Fruit fly (Drosophila melanogaster): ENCODE results near the gene CG4267.

Gene CG4267

DNA sequence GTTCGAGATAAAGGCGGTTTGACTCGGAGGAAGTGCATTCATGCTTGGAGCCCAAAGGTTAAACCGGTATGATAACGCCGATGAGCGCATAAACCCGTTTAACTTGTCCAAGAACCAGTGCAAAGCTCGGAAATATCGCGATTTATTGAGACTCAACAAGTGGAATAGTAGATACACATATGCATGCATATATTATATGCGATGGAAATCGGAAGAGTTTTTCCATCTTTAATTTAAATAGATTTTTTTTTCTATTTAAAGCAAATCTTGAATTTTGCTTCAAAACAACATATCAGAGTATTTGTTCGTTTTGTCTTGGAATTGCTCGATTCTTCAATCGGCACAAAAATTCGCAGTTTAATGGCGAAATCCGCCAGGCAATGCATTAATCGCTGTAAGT, 19.8 kb upstream of the CG4267 start:
- TF ChIP-seq psq (optimal IDR thresholded peaks at IDR 0.05) (no peak), Dll (optimal IDR thresholded peaks at IDR 0.05) (no peak)

DNA sequence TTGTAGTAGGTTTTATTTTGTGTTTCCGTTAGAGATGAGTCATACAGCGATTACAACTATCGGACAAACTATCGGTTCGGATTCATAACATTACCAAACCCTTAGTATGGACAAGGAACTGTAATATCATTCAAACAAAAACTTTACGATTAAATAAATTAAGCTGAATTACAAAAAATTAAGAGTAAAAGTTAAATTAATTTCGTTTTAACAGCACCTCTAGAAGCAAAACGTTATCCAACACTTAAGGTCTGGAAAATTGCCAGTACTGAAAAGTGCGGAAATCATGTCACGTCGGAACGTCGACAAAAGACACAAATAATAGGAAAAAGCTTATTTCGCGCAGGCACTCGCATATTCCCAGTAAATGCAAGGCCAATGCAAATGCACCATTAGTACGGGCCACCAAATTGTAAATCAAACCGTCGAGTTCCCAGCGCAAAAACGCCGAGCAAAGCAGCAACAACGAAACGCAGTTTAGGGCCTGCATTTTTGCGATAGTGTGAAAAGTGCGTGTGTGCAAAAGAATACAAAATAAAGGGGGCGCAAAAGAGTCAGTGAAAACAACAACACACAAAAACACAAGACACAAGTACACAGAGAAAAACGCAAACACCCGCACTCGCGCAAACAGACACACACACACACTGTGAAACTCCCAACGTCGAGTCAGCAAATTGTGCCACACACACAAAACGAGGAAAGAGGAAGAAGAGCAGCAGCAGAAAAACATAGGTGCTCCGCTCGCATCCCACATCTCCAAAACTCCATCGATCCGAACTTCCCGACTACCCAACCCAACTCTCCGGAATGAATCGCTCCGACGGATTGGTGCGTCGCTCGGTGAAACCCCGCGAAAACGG, 15.7 kb upstream of the CG4267 start, which contains the start of the genes CG15387 and sau:
CG15387 (minus strand) TSS at position 36 of the 863 bp plus-strand sequence.
sau (plus strand) TSS at position 84 of the 863 bp plus-strand sequence.
- TF ChIP-seq usp (GFP tag; optimal IDR thresholded peaks at IDR 0.05) (no peak), EcR (GFP tag; optimal IDR thresholded peaks at IDR 0.05) (no peak), pan (optimal IDR thresholded peaks at IDR 0.05) (no peak), Dll (optimal IDR thresholded peaks at IDR 0.05) (no peak)

DNA sequence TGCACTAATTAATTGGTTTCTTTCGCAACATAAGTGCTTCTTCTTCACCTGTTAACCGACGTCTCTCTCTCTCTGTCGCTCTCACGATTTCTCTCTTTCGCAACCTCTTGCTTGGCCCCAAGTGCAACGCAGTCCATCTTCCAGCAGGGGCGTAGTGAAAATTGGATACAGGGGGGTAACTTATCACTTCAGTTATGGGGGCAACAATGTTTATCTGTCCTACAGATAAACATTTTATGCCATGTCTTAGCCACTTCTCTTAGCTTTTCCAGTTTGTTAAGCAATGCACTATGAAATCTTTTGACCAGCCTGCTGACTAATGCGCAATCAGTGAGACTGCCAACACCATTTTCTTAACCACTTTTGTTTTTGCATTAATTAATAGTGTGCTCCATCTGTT, 14.9 kb upstream of the CG4267 start:
- TF ChIP-seq Dll (optimal IDR thresholded peaks at IDR 0.05) (no peak), psq (optimal IDR thresholded peaks at IDR 0.05) (no peak), CG8478 (optimal IDR thresholded peaks at IDR 0.05) (no peak), pan (optimal IDR thresholded peaks at IDR 0.05) (no peak)

DNA sequence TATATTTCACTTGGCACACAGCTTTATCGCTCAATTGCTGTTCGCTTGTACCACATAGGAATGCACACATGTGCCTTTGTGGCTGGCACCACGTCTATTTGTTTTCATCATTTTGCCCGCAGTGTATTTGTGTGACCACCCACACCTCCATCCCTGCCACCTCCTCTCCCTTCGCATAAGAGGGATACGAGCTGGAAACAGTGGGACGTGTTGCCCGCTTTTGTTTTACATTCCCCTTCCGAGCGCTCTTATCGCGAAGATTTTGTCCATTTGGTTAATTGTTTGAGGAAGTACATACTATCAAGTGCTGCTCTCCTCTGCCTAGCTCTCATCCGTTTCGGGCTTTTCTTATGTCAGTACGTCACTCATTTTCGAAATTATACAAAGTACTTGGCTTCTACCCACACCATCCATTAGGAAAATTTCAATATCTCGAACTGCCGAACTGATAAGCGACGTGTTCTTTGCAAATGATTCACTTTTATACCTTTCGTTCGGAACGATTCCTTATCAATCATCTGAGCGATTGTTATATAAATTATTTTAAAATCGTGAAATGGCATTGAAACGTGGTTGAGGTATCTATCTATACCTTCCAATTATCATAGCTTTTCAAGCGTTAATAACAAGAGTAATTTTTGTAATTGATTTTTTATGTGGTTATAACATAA, 13.9 kb upstream of the CG4267 start:
- TF ChIP-seq pan (optimal IDR thresholded peaks at IDR 0.05) (no peak), CG8478 (optimal IDR thresholded peaks at IDR 0.05) (no peak), usp (GFP tag; optimal IDR thresholded peaks at IDR 0.05) (no peak), Dll (optimal IDR thresholded peaks at IDR 0.05) (no peak), psq (optimal IDR thresholded peaks at IDR 0.05) (no peak), EcR (GFP tag; optimal IDR thresholded peaks at IDR 0.05) (no peak)

DNA sequence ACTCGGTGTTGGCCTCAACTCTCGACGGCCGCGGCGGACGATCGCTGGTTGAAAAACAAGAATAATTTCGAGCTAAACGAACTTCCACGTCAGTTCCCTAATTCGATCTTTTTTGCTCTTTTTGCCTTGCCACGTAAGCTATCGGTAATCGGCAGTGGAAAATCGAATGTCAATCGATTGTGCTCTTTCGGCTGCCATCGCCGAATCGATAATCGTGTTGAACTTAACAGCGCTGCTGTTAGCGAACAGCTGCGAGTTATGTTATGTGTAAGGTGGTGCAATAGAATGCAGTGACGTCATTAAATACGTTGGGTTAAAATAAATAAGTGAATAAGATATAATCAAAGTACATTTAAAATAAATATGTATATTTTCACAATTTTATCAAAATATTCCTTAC, 5.5 kb upstream of the CG4267 start, which contains the start of gene Sec24CD:
Sec24CD (minus strand) TSS at position 123 of the 400 bp plus-strand sequence.
- TF ChIP-seq EcR (GFP tag; optimal IDR thresholded peaks at IDR 0.05) (no peak), psq (optimal IDR thresholded peaks at IDR 0.05) (no peak), Dll (optimal IDR thresholded peaks at IDR 0.05) (no peak), pan (optimal IDR thresholded peaks at IDR 0.05) (no peak), CG8478 (optimal IDR thresholded peaks at IDR 0.05) (no peak), usp (GFP tag; optimal IDR thresholded peaks at IDR 0.05) (no peak)

DNA sequence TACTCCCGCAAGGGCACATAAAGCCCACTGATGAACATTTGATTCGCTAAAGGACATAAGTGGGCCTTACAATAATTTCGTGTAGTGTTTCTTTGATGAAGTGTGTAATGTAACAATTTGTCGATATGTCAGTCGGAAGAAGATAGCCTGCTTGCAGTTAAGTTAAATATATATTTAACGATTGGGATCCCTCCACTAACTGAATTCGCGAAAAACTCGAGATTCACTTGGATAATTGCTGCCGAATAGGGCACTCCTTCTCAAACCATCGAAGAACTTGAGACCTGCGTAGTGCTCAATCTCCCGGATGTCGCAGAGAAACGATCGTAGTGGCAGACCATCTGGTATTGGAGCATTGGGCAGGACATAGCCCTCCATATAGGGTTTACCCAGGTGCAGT, 4.0 kb upstream of the CG4267 start, which contains the start of gene Tengl3:
Tengl3 (minus strand) TSS at position 101 of the 400 bp plus-strand sequence.
- TF ChIP-seq pan (optimal IDR thresholded peaks at IDR 0.05) (no peak), usp (GFP tag; optimal IDR thresholded peaks at IDR 0.05) (no peak)

DNA sequence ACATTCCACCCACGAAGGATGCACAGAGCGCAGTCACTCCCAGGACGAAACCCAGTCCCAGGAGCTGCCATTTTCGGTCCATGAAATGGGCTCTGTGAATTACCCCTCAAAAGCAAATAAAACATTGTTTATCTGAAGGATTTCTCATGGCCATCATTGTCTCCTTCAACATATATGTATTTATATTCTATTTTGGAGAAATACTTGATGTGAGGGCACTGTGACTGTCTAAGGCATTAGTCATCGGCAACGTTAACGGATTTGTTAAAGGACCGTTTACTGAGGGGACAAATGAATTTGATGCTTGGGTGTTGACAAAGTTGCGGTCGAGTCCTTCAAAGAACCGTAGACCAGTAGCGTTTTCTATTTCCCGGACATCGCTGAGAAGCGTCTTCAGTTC, 2.9 kb upstream of the CG4267 start, which contains the start of gene Tengl2:
Tengl2 (minus strand) TSS at position 101 of the 400 bp plus-strand sequence.
- TF ChIP-seq EcR (GFP tag; optimal IDR thresholded peaks at IDR 0.05) (no peak), CG8478 (optimal IDR thresholded peaks at IDR 0.05) (no peak), pan (optimal IDR thresholded peaks at IDR 0.05) (no peak), usp (GFP tag; optimal IDR thresholded peaks at IDR 0.05) (no peak)

DNA sequence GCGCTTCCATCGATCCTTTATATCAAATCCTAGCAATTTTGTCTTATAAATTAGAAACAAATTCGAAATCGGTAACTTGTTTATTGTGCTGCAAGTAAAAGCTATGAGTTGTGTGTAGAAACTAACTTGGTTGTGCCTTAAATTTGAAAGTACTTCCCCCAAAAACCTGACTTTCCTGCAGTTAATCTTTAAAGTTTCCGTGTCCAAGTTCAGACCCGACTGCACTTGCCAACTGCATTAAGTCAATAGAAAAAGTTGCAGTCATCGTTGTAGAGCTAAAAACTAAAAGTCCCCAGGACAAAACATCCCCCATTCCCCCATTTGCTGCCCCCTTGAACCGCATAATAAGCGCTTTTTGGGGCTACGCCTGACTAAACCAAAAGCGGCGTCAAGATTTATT, 1.7 kb upstream of the CG4267 start, which contains the start of gene Tengl1:
Tengl1 (minus strand) TSS at position 101 of the 400 bp plus-strand sequence.
- TF ChIP-seq EcR (GFP tag; optimal IDR thresholded peaks at IDR 0.05) (no peak), pan (optimal IDR thresholded peaks at IDR 0.05) (no peak), CG8478 (optimal IDR thresholded peaks at IDR 0.05) (no peak), usp (GFP tag; optimal IDR thresholded peaks at IDR 0.05) (no peak), psq (optimal IDR thresholded peaks at IDR 0.05) (no peak), Dll (optimal IDR thresholded peaks at IDR 0.05) (no peak)

DNA sequence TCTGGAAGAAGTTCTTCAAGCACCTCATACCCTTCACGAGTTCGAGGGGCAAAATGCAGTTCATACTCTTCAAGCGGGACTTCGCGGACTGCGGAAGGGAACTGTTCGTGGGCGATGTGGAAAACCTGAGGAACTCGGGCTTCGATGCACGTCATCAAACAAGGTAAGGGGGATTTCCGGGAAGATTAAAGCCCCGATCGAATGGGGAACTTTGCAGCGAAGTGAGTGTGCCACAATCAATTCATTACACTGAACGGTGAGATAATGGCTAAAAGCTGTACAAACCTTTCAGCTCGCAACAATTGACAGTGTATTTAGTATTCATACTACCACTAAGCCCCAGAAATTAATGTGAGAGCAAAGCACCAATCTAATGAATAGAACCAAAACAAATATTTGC, 605 bp downstream of the CG4267 start:
- TF ChIP-seq CG8478 (optimal IDR thresholded peaks at IDR 0.05) (no peak), EcR (GFP tag; optimal IDR thresholded peaks at IDR 0.05) (no peak), pan (optimal IDR thresholded peaks at IDR 0.05) (no peak), Dll (optimal IDR thresholded peaks at IDR 0.05) (no peak), psq (optimal IDR thresholded peaks at IDR 0.05) (no peak), usp (GFP tag; optimal IDR thresholded peaks at IDR 0.05) (no peak)

DNA sequence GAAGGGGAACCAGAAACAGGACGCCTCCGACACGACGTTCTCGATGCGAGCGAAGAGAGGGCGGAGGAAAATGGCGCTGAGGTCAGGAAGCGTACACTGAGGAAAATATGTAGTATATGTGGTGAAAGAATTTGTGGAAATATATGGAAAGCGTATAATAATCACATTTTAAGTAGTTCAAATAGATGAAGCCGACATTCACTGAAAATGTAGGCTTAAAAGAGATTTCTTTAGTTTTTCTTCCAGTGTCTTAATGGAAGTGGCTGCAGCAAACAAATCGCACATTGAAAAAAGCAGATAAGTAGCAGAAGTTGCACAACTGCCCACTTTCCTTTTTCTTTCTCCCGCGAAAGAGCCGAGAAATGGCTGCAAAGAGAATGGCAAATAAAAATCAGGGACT, 7.4 kb downstream of the CG4267 start:
- TF ChIP-seq psq (optimal IDR thresholded peaks at IDR 0.05) (no peak), pan (optimal IDR thresholded peaks at IDR 0.05) (no peak), usp (GFP tag; optimal IDR thresholded peaks at IDR 0.05) (no peak), CG8478 (optimal IDR thresholded peaks at IDR 0.05) (no peak), EcR (GFP tag; optimal IDR thresholded peaks at IDR 0.05) (no peak), Dll (optimal IDR thresholded peaks at IDR 0.05) (no peak)

DNA sequence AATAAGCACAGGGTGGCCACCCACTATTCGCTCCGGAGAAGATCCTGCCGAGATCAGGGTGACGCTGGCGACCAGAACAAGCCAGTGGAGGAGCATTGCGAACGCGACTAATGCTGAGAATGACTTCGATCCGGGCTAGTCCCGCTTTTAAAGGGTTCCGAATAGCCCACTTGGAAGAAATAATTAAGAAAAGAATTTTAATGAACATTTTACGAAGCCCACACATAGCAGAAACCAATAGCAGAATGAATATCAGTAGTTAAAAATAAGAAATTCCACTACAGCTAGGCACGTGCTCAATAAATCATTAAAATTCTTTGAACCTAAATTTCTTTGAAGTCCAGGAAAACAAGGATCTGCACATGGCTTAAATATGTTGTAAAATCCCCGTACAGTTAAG, 9.0 kb downstream of the CG4267 start, which contains the start of gene Ser12:
Ser12 (minus strand) TSS at position 101 of the 400 bp plus-strand sequence.
- TF ChIP-seq Dll (optimal IDR thresholded peaks at IDR 0.05) (no peak), psq (optimal IDR thresholded peaks at IDR 0.05) (no peak), EcR (GFP tag; optimal IDR thresholded peaks at IDR 0.05) (no peak), usp (GFP tag; optimal IDR thresholded peaks at IDR 0.05) (no peak), CG8478 (optimal IDR thresholded peaks at IDR 0.05) (no peak), pan (optimal IDR thresholded peaks at IDR 0.05) (no peak)

DNA sequence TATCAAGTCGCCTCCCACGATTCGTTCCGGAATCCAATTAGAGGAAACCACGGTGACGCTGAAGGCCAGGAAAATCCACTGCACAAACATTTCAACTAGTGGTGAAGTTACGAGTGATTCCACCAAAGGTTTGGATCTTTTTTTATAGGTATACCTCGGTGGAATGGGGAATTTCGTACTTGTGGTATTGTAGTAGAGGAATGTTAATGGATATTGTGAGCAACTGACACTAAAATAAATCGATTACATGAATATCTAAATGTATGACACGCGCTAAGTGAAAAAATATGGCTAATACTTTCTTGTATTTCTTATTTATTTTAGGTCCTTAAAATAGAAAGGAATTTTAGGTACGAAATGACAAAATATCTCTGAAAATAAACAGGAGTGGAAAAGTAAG, 10.1 kb downstream of the CG4267 start, which contains the start of gene CG17239:
CG17239 (minus strand) TSS at position 101 of the 400 bp plus-strand sequence.
- no peak for TF ChIP-seq EcR (GFP tag; optimal IDR thresholded peaks at IDR 0.05)
- no peak for TF ChIP-seq pan (optimal IDR thresholded peaks at IDR 0.05)
- no peak for TF ChIP-seq psq (optimal IDR thresholded peaks at IDR 0.05)
- TF ChIP-seq CG8478 (optimal IDR thresholded peaks at IDR 0.05): no peak
- no peak for TF ChIP-seq Dll (optimal IDR thresholded peaks at IDR 0.05)
- no peak for TF ChIP-seq usp (GFP tag; optimal IDR thresholded peaks at IDR 0.05)

Measured in whole organism.